Worm (Caenorhabditis elegans): ENCODE measurements around the gene srx-13.
A peak's percentile ranks its signal among the peaks of the same experiment; 100 is the strongest.

The srx-13 gene

ce11 chrIV:1148425-1149151 is 30.1 kb upstream of the srx-13 start:
- no peak for TF ChIP-seq mbf-1 (tag; optimal IDR thresholded peaks at IDR 0.05)
- TF ChIP-seq C34F6.9 (tag; optimal IDR thresholded peaks at IDR 0.05) = no peak
- no peak for TF ChIP-seq mdl-1 (tag; optimal IDR thresholded peaks at IDR 0.05)
- TF ChIP-seq elt-3 (tag; optimal IDR thresholded peaks at IDR 0.05) = no peak
- TF ChIP-seq peb-1 (tag; optimal IDR thresholded peaks at IDR 0.05) = no peak
- no peak for TF ChIP-seq nhr-12 (tag; optimal IDR thresholded peaks at IDR 0.05)
- no peak for TF ChIP-seq nhr-25 (tag; optimal IDR thresholded peaks at IDR 0.05)
- TF ChIP-seq skn-1 (tag; optimal IDR thresholded peaks at IDR 0.05) = no peak
- TF ChIP-seq sma-9 (GFP tag; optimal IDR thresholded peaks at IDR 0.05) = peak; percentile 56
- TF ChIP-seq sma-9 (tag; optimal IDR thresholded peaks at IDR 0.05) = no peak
- TF ChIP-seq fos-1 (tag; optimal IDR thresholded peaks at IDR 0.05) = peak; percentile 62
- no peak for TF ChIP-seq crh-2 (tag; optimal IDR thresholded peaks at IDR 0.05)
- no peak for TF ChIP-seq alr-1 (tag; optimal IDR thresholded peaks at IDR 0.05)

- TF ChIP-seq crh-2 (tag; optimal IDR thresholded peaks at IDR 0.05) (peak; percentile 18), F13H6.1 (tag; optimal IDR thresholded peaks at IDR 0.05) (peak; percentile 6), elt-3 (tag; optimal IDR thresholded peaks at IDR 0.05) (no peak), fos-1 (tag; optimal IDR thresholded peaks at IDR 0.05) (peak; percentile 79), Y55F3AM.14 (GFP tag; optimal IDR thresholded peaks at IDR 0.05) (no peak), sma-9 (GFP tag; optimal IDR thresholded peaks at IDR 0.05) (peak; percentile 79), sma-9 (tag; optimal IDR thresholded peaks at IDR 0.05) (no peak), ama-1 (optimal IDR thresholded peaks at IDR 0.05) (no peak), lsy-2 (tag; optimal IDR thresholded peaks at IDR 0.05) (no peak)
These were observed 29.1 kb upstream of the srx-13 start for ce11 chrIV:1147594-1147993.

- no peak for TF ChIP-seq nhr-6 (tag; optimal IDR thresholded peaks at IDR 0.05)
- TF ChIP-seq nhr-77 (tag; optimal IDR thresholded peaks at IDR 0.05) = no peak
- TF ChIP-seq egl-27 (tag; optimal IDR thresholded peaks at IDR 0.05) = no peak
- TF ChIP-seq nhr-237 (tag; optimal IDR thresholded peaks at IDR 0.05) = no peak
- TF ChIP-seq mab-5 (tag; optimal IDR thresholded peaks at IDR 0.05) = no peak
- TF ChIP-seq nhr-25 (tag; optimal IDR thresholded peaks at IDR 0.05) = no peak
- no peak for TF ChIP-seq skn-1 (tag; optimal IDR thresholded peaks at IDR 0.05)
- no peak for TF ChIP-seq aly-2 (tag; optimal IDR thresholded peaks at IDR 0.05)
- TF ChIP-seq ama-1 (optimal IDR thresholded peaks at IDR 0.05) = no peak
- TF ChIP-seq mbf-1 (tag; optimal IDR thresholded peaks at IDR 0.05) = no peak
- no peak for TF ChIP-seq elt-3 (tag; optimal IDR thresholded peaks at IDR 0.05)
- no peak for TF ChIP-seq ztf-1 (GFP tag; conservative IDR thresholded peaks at IDR 0.05)
- TF ChIP-seq ceh-82 (tag; optimal IDR thresholded peaks at IDR 0.05) = no peak
- no peak for TF ChIP-seq nhr-21 (tag; optimal IDR thresholded peaks at IDR 0.05)
- no peak for TF ChIP-seq unc-55 (GFP tag; optimal IDR thresholded peaks at IDR 0.05)
- no peak for TF ChIP-seq lin-39 (tag; optimal IDR thresholded peaks at IDR 0.05)
- no peak for TF ChIP-seq lsy-2 (tag; optimal IDR thresholded peaks at IDR 0.05)
- TF ChIP-seq Y55F3AM.14 (GFP tag; optimal IDR thresholded peaks at IDR 0.05) = no peak
These were observed 18.2 kb upstream of the srx-13 start, which contains the start of gene C44B12.6 for ce11 chrIV:1136658-1137057. C44B12.6 (minus strand) TSS chrIV:1136758.

- no peak for TF ChIP-seq unc-55 (GFP tag; optimal IDR thresholded peaks at IDR 0.05)
- TF ChIP-seq Y55F3AM.14 (GFP tag; optimal IDR thresholded peaks at IDR 0.05) = no peak
- TF ChIP-seq ama-1 (optimal IDR thresholded peaks at IDR 0.05) = no peak
- TF ChIP-seq ztf-4 (tag; optimal IDR thresholded peaks at IDR 0.05) = no peak
- TF ChIP-seq ceh-16 (tag; optimal IDR thresholded peaks at IDR 0.05) = no peak
- TF ChIP-seq nhr-21 (tag; optimal IDR thresholded peaks at IDR 0.05) = no peak
- TF ChIP-seq snpc-4 (tag; optimal IDR thresholded peaks at IDR 0.05) = no peak
- TF ChIP-seq nhr-23 (tag; optimal IDR thresholded peaks at IDR 0.05) = no peak
- TF ChIP-seq R02D3.7 (tag; optimal IDR thresholded peaks at IDR 0.05) = no peak
- TF ChIP-seq lin-11 (tag; optimal IDR thresholded peaks at IDR 0.05) = no peak
These were observed 9.4 kb upstream of the srx-13 start for ce11 chrIV:1127852-1128251.

- TF ChIP-seq nhr-77 (tag; optimal IDR thresholded peaks at IDR 0.05) = no peak
- no peak for TF ChIP-seq nhr-25 (tag; optimal IDR thresholded peaks at IDR 0.05)
- no peak for TF ChIP-seq nhr-237 (tag; optimal IDR thresholded peaks at IDR 0.05)
- no peak for TF ChIP-seq nhr-10 (tag; optimal IDR thresholded peaks at IDR 0.05)
- TF ChIP-seq snpc-4 (tag; optimal IDR thresholded peaks at IDR 0.05) = no peak
- TF ChIP-seq ceh-82 (tag; optimal IDR thresholded peaks at IDR 0.05) = no peak
- no peak for TF ChIP-seq zag-1 (tag; optimal IDR thresholded peaks at IDR 0.05)
- TF ChIP-seq dmd-4 (tag; optimal IDR thresholded peaks at IDR 0.05) = no peak
These were observed 8.0 kb upstream of the srx-13 start, which contains the start of gene perm-2 for ce11 chrIV:1126490-1126889. perm-2 (plus strand) TSS chrIV:1126790.

All from whole organism, L2 larva.